Fruit fly (Drosophila melanogaster): ENCODE measurements around the gene CG1958.
A peak's percentile ranks its signal among the peaks of the same experiment; 100 is the strongest.

Gene CG1958

DNA sequence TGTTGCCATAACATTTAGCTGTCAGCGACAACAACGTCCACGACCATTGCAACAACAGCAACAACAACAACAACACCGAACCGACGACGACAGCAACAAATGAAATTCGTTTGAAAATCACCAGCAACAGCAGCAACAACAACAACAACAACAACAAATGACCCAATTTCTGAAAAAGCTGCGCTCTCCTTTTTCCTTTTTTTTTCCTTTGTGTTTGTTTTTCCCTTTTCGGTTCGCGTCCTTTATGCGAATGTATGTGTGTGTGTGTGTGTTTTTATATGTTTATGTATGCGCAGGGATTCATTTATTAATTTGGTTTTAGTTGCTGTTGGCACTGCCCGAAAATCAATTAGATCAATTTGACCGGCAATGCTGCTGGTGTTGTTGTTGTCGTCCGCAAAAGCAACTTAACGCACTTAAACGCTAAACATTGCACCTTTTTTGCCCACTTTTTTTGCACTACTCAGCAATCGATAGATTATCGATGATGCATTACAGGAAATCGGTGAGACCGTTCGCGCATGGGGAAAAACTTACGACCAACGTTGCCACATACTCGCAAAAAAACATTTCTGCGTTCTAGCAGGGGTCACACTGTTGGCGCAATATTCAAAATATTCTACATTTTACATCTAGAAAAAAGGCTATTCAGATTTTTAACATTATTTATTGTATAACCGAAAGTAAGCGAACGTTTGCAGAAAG, 24.3 kb downstream of the CG1958 start, which contains the start of gene unc-119 (continued):
- TF ChIP-seq gsb-n (tag; optimal IDR thresholded peaks at IDR 0.05) (peak; percentile 16), CG18011 (GFP tag; optimal IDR thresholded peaks at IDR 0.05) (no peak), sima (GFP tag; optimal IDR thresholded peaks at IDR 0.05) (no peak), unc-4 (GFP tag; IDR thresholded peaks at IDR 0.05; ENCODE audit: partially characterized antibody) (peak; percentile 72), Dp (GFP tag; optimal IDR thresholded peaks at IDR 0.05) (peak; percentile 93), CG2202 (tag; optimal IDR thresholded peaks at IDR 0.05) (no peak), bbx (GFP tag; IDR thresholded peaks at IDR 0.05; ENCODE audit: partially characterized antibody) (peak; percentile 77), Pdp1 (GFP tag; optimal IDR thresholded peaks at IDR 0.05) (peak in 1 of 2 experiments; percentile 80), CG9797 (GFP tag; optimal IDR thresholded peaks at IDR 0.05) (peak; percentile 87), Doc3 (GFP tag; IDR thresholded peaks at IDR 0.05; ENCODE audit: partially characterized antibody) (peak; percentile 55; the same call in 2 of the 3 replicates), Drgx (GFP tag; IDR thresholded peaks at IDR 0.05) (no peak), p53 (GFP tag; optimal IDR thresholded peaks at IDR 0.05) (peak; percentile 30), fd96Cb (tag; optimal IDR thresholded peaks at IDR 0.05) (no peak), CG11504 (tag; optimal IDR thresholded peaks at IDR 0.05) (peak; percentile 21), knrl (GFP tag; IDR thresholded peaks at IDR 0.05; ENCODE audit: partially characterized antibody) (peak; percentile 78), HmgD (GFP tag; optimal IDR thresholded peaks at IDR 0.05) (peak; percentile 47), dan (GFP tag; IDR thresholded peaks at IDR 0.05) (no peak), CG15514 (GFP tag; optimal IDR thresholded peaks at IDR 0.05) (peak; percentile 52), CG15601 (tag; optimal IDR thresholded peaks at IDR 0.05) (peak; percentile 38), zen (tag; optimal IDR thresholded peaks at IDR 0.05) (peak; percentile 37), danr (GFP tag; IDR thresholded peaks at IDR 0.05) (no peak), tio (GFP tag; optimal IDR thresholded peaks at IDR 0.05) (no peak), row (GFP tag; IDR thresholded peaks at IDR 0.05) (0 out of 3 replicates have a peak, but pooled peaks have one; percentile 23), CHES-1-like (GFP tag; optimal IDR thresholded peaks at IDR 0.05) (peak; percentile 14), MESR4 (GFP tag; optimal IDR thresholded peaks at IDR 0.05) (peak; percentile 54), inv (GFP tag; IDR thresholded peaks at IDR 0.05; ENCODE audit: partially characterized antibody) (peak; percentile 63), CG4730 (GFP tag; IDR thresholded peaks at IDR 0.05) (no peak), lilli (GFP tag; optimal IDR thresholded peaks at IDR 0.05) (peak; percentile 11), CG10274 (GFP tag; optimal IDR thresholded peaks at IDR 0.05) (no peak), CG3847 (GFP tag; IDR thresholded peaks at IDR 0.05) (peak; percentile 86), hb (GFP tag; IDR thresholded peaks at IDR 0.05; ENCODE audit: partially characterized antibody) (peak; percentile 60; the same call in 2 of the 3 replicates), NfI (GFP tag; optimal IDR thresholded peaks at IDR 0.05) (peak; percentile 7), D (optimal IDR thresholded peaks at IDR 0.05) (peak; percentile 9), D (GFP tag; optimal IDR thresholded peaks at IDR 0.05) (no peak), CG16813 (GFP tag; IDR thresholded peaks at IDR 0.05; ENCODE audit: partially characterized antibody) (peak; percentile 71), sqz (GFP tag; optimal IDR thresholded peaks at IDR 0.05) (peak; percentile 78), mld (GFP tag; IDR thresholded peaks at IDR 0.05; ENCODE audit: partially characterized antibody) (peak; percentile 49; the same call in 1 of the 3 replicates), CG4360 (GFP tag; IDR thresholded peaks at IDR 0.05) (peak; percentile 96), sens (GFP tag) (peak; percentile 51), CG17186 (GFP tag; optimal IDR thresholded peaks at IDR 0.05) (peak; percentile 82), CG10565 (GFP tag; optimal IDR thresholded peaks at IDR 0.05) (no peak), CG10267 (tag; optimal IDR thresholded peaks at IDR 0.05) (peak; percentile 34), CG8089 (GFP tag; optimal IDR thresholded peaks at IDR 0.05) (no peak), HmgZ (tag; optimal IDR thresholded peaks at IDR 0.05) (peak; percentile 0), bsh (GFP tag; optimal IDR thresholded peaks at IDR 0.05) (peak in 1 of 2 experiments; percentile 46), pho (GFP tag; optimal IDR thresholded peaks at IDR 0.05) (peak; percentile 10), rib (GFP tag; IDR thresholded peaks at IDR 0.05) (peak; percentile 80)

Measured in whole organism, embryonic.